Worm (Caenorhabditis elegans) whole organism, L3 larva: ENCODE results near the gene dnj-15.
"Not testable (repeated sequence)": the region's sequence is repeated elsewhere in the genome, so short reads cannot be mapped to it uniquely, and the experiment has no call there.

ENCODE experiments used
- aly-2 ChIP-seq: fragments of 150-350 bp; optimal IDR thresholded peaks from 2 replicates; lab custom pipeline; 2014; ENCODE audit warnings: missing biosample characterization, missing genetic modification characterization
- ceh-16 ChIP-seq: sonication (generic microtip); optimal IDR thresholded peaks from 2 replicates; lab custom pipeline; 2017; ENCODE audit warnings: missing biosample characterization, missing genetic modification characterization
- ceh-28 ChIP-seq: fragments of 150-350 bp; optimal IDR thresholded peaks from 2 replicates; lab custom pipeline; 2014; ENCODE audit warnings: missing biosample characterization, missing genetic modification reagents, missing genetic modification characterization
- ceh-82 ChIP-seq: fragments of 150-350 bp; optimal IDR thresholded peaks from 2 replicates; lab custom pipeline; 2014; ENCODE audit warnings: missing biosample characterization, missing genetic modification characterization
- ceh-9 ChIP-seq: sonication (generic microtip); optimal IDR thresholded peaks from 2 replicates; lab custom pipeline; 2018; ENCODE audit warnings: missing biosample characterization, missing genetic modification characterization
- daf-12 ChIP-seq: fragments of 150-350 bp; optimal IDR thresholded peaks from 2 replicates; lab custom pipeline; 2014; ENCODE audit warnings: missing biosample characterization, missing genetic modification reagents, missing genetic modification characterization
- egl-5 ChIP-seq: fragments of 150-350 bp; optimal IDR thresholded peaks from 2 replicates; lab custom pipeline; 2017; ENCODE audit warnings: missing biosample characterization, missing genetic modification reagents, missing genetic modification characterization, inconsistent platforms
- elt-2 ChIP-seq: sonication (generic microtip); optimal IDR thresholded peaks from 2 replicates; lab custom pipeline; 2016; ENCODE audit warnings: missing genetic modification reagents, mild to moderate bottlenecking, missing genetic modification characterization, missing compliant biosample characterization
- eor-1 ChIP-seq, 2 experiments: fragments of 150-350 bp; optimal IDR thresholded peaks; 2 replicates each; lab custom pipeline; 2014 to 2018; ENCODE audit warnings: missing biosample characterization in 2 of 2, missing genetic modification characterization in 2 of 2
- fkh-10 ChIP-seq: sonication (generic microtip); optimal IDR thresholded peaks from 2 replicates; lab custom pipeline; 2017; ENCODE audit warnings: missing biosample characterization, missing genetic modification reagents, missing genetic modification characterization
- fkh-2 ChIP-seq: fragments of 150-350 bp; optimal IDR thresholded peaks from 2 replicates; lab custom pipeline; 2014; ENCODE audit warnings: missing biosample characterization, missing genetic modification reagents, missing genetic modification characterization
- fos-1 ChIP-seq: fragments of 150-350 bp; optimal IDR thresholded peaks from 2 replicates; lab custom pipeline; 2014; ENCODE audit warnings: missing biosample characterization, missing genetic modification characterization
- hmg-11 ChIP-seq: sonication (generic microtip); optimal IDR thresholded peaks from 2 replicates; lab custom pipeline; 2016; ENCODE audit warnings: missing genetic modification characterization, missing compliant biosample characterization
- jun-1 ChIP-seq: fragments of 150-350 bp; optimal IDR thresholded peaks from 2 replicates; lab custom pipeline; 2014; ENCODE audit warnings: missing biosample characterization, missing genetic modification reagents, missing genetic modification characterization
- lin-15B ChIP-seq: fragments of 150-350 bp; optimal IDR thresholded peaks from 2 replicates; lab custom pipeline; 2014; ENCODE audit warnings: missing biosample characterization, missing genetic modification characterization
- lsy-12 ChIP-seq: sonication (generic microtip); optimal IDR thresholded peaks from 2 replicates; lab custom pipeline; 2016; ENCODE audit warnings: mild to moderate bottlenecking, missing genetic modification characterization, missing compliant biosample characterization
- mdl-1 ChIP-seq: fragments of 150-350 bp; optimal IDR thresholded peaks from 2 replicates; lab custom pipeline; 2014; ENCODE audit warnings: missing biosample characterization, missing genetic modification characterization
- nfya-1 ChIP-seq: sonication (generic microtip); optimal IDR thresholded peaks from 2 replicates; lab custom pipeline; 2017; ENCODE audit warnings: missing genetic modification characterization, mild to moderate bottlenecking, missing compliant biosample characterization, antibody characterized with exemption, moderate library complexity; ENCODE audit not compliant: insufficient read depth
- nhr-11 ChIP-seq: fragments of 150-350 bp; optimal IDR thresholded peaks from 2 replicates; lab custom pipeline; 2014; ENCODE audit warnings: missing biosample characterization, missing genetic modification characterization
- nhr-12 ChIP-seq: fragments of 150-350 bp; optimal IDR thresholded peaks from 2 replicates; lab custom pipeline; 2014; ENCODE audit warnings: missing biosample characterization, missing genetic modification characterization
- nhr-23 ChIP-seq: fragments of 150-350 bp; optimal IDR thresholded peaks from 2 replicates; lab custom pipeline; 2014; ENCODE audit warnings: missing biosample characterization, missing genetic modification reagents, missing genetic modification characterization
- nhr-237 ChIP-seq: fragments of 150-350 bp; optimal IDR thresholded peaks from 2 replicates; lab custom pipeline; 2014; ENCODE audit warnings: missing biosample characterization, missing genetic modification characterization
- nhr-25 ChIP-seq: sonication (generic microtip); optimal IDR thresholded peaks from 2 replicates; lab custom pipeline; 2017; ENCODE audit warnings: missing biosample characterization, missing genetic modification characterization
- nhr-28 ChIP-seq: fragments of 150-350 bp; optimal IDR thresholded peaks from 2 replicates; lab custom pipeline; 2014; ENCODE audit warnings: missing biosample characterization, missing genetic modification characterization
- nhr-43 ChIP-seq: sonication (generic microtip); optimal IDR thresholded peaks from 2 replicates; lab custom pipeline; 2016; ENCODE audit warnings: mild to moderate bottlenecking, missing genetic modification characterization, missing compliant biosample characterization; ENCODE audit not compliant: poor library complexity, severe bottlenecking
- nhr-77 ChIP-seq: fragments of 150-350 bp; optimal IDR thresholded peaks from 2 replicates; lab custom pipeline; 2014; ENCODE audit warnings: missing biosample characterization, missing genetic modification characterization
- pha-4 ChIP-seq: fragments of 150-350 bp; optimal IDR thresholded peaks from 2 replicates; lab custom pipeline; 2014; ENCODE audit warnings: missing biosample characterization, missing genetic modification reagents, missing genetic modification characterization
- pqm-1 ChIP-seq: fragments of 150-350 bp; optimal IDR thresholded peaks from 2 replicates; lab custom pipeline; 2017; ENCODE audit warnings: missing biosample characterization, missing genetic modification characterization, inconsistent platforms
- sea-2 ChIP-seq: fragments of 150-350 bp; sonication (generic microtip); optimal IDR thresholded peaks from 4 replicates; lab custom pipeline; 2014; ENCODE audit warnings: missing biosample characterization, missing genetic modification reagents, missing genetic modification characterization
- skn-1 ChIP-seq: fragments of 150-350 bp; optimal IDR thresholded peaks from 2 replicates; lab custom pipeline; 2014; ENCODE audit warnings: missing biosample characterization, missing genetic modification characterization
- snpc-4 ChIP-seq: fragments of 150-350 bp; optimal IDR thresholded peaks from 2 replicates; lab custom pipeline; 2014; ENCODE audit warnings: missing biosample characterization, missing genetic modification characterization
- tbx-2 ChIP-seq: sonication (generic microtip); optimal IDR thresholded peaks from 2 replicates; lab custom pipeline; 2016; ENCODE audit warnings: mild to moderate bottlenecking, missing genetic modification characterization, missing compliant biosample characterization
- zag-1 ChIP-seq: fragments of 150-350 bp; optimal IDR thresholded peaks from 2 replicates; lab custom pipeline; 2014; ENCODE audit warnings: missing biosample characterization, missing genetic modification characterization
- ztf-11 ChIP-seq: fragments of 150-350 bp; optimal IDR thresholded peaks from 2 replicates; lab custom pipeline; 2014; ENCODE audit warnings: missing biosample characterization, missing genetic modification characterization

The dnj-15 gene

DNA sequence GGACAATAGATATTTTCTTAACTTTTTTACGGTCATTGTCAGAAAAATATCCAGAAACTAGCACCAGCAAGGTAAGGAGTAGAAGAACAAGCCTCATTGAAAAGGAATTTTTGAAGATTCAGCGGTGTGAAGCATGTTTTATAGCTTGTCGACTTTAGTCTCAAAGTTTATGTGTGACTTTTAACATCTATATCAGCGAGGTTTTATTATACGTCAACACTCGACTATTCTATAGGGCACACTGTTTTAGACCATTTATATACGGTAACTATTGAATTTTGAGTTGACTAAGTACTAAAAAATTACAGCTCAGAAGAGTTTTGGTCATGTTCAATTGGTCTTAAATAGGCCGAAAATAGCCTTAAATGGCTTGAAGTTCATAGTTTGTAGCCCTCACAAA is 34.9 kb upstream of the dnj-15 start, which contains the start of gene F49F1.11:
F49F1.11 (minus strand) TSS at position 101 of the 400 bp plus-strand sequence.
- TF ChIP-seq nhr-25 (tag; lab: Kevin White, UChicago) (no peak), elt-2 (tag; lab: Kevin White, UChicago) (no peak), aly-2 (tag; lab: Kevin White, UChicago) (no peak), nhr-237 (tag; lab: Kevin White, UChicago) (no peak), nfya-1 (no peak), nhr-23 (tag; lab: Kevin White, UChicago) (no peak), ztf-11 (tag; lab: Kevin White, UChicago) (no peak), fos-1 (no peak), ceh-28 (no peak), fkh-2 (no peak), lsy-12 (no peak), nhr-43 (tag; lab: Kevin White, UChicago) (no peak), nhr-11 (tag; lab: Kevin White, UChicago) (no peak), eor-1 (tag; optimal IDR thresholded peaks at IDR 0.05; lab: Kevin White, UChicago) (no peak), tbx-2 (tag; lab: Kevin White, UChicago) (no peak), ceh-9 (tag; lab: Kevin White, UChicago) (no peak), ceh-16 (tag; lab: Kevin White, UChicago) (no peak), nhr-12 (tag; lab: Kevin White, UChicago) (no peak), nhr-28 (tag; lab: Kevin White, UChicago) (no peak)

DNA sequence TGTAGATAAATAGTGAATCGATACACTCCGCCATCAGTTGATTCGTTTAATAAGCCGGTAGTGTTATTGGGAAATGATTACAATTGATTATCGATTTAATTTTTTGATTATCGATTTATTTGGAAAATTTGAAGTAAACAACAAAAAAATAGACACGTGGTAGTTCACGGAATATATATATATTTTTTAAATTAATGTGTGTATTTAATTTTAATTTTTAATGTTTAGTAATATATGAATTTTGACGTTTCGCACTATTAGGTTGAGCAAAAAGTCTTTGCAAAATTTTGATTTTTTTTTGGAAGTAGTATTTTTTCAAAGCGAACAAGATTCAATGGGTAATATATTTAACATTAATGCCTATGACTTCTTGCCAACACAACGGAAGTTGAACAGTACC is 33.2 kb upstream of the dnj-15 start, which contains the start of gene F49F1.12:
F49F1.12 (minus strand) TSS at position 101 of the 400 bp plus-strand sequence.
- not testable (repeated sequence) for TF ChIP-seq nhr-11 (tag; lab: Kevin White, UChicago); eor-1 (tag; optimal IDR thresholded peaks at IDR 0.05; lab: Kevin White, UChicago); tbx-2 (tag; lab: Kevin White, UChicago)
- TF ChIP-seq, all 47 proteins: peak for 0; not testable (repeated sequence) for 47

DNA sequence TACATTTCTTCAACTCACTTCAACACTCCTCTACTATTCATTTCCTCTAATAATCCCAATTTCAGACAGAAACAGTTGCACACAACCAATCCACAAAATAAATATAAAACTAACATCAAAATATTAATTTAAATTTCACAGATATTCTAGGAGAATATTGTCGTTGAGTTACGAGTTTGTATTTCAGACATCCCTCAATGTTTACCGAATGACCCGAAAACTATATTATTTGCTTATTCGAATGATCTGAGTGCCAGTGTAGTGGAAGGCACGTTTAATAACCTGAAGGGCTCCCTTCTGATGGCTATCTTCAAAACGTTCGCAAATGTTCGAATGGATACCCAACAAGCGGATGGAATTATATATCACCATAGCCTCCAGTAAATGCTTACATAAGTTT is 31.4 kb upstream of the dnj-15 start, which contains the start of gene R07C12.3:
R07C12.3 (plus strand) TSS at position 301 of the 400 bp plus-strand sequence.
- TF ChIP-seq nhr-77 (tag; lab: Kevin White, UChicago) (no peak), nhr-12 (tag; lab: Kevin White, UChicago) (no peak), ceh-82 (tag; lab: Kevin White, UChicago) (no peak), nhr-11 (tag; lab: Kevin White, UChicago) (no peak), zag-1 (tag; lab: Kevin White, UChicago) (no peak), ceh-28 (no peak), nfya-1 (no peak), ceh-9 (tag; lab: Kevin White, UChicago) (no peak), hmg-11 (tag; lab: Kevin White, UChicago) (no peak), egl-5 (tag; lab: Kevin White, UChicago) (no peak), skn-1 (no peak), ztf-11 (tag; lab: Kevin White, UChicago) (no peak), daf-12 (tag; lab: Kevin White, UChicago) (no peak)
- TF ChIP-seq, all 47 proteins: peak for 0

DNA sequence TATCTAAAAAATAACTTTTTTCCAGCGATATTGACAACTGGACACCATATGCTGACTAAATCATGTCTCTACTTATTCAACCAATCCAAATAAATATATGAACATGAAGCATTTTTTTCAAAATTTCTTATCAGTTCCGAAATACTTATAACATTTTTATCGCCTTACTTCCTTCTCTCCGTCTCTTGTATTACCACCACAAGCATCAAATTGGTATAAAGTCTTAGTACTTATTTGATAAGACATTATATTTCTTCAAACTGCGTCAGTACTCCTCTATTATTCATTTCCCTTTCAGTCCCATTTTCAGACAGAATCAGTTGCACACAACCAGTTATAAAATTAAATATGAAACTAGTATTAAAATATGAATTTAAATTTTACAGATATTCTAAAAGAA is 28.3 kb upstream of the dnj-15 start:
- TF ChIP-seq lsy-12 (no peak), elt-2 (tag; lab: Kevin White, UChicago) (peak; percentile 93), pqm-1 (peak; percentile 83), sea-2 (no peak), lin-15B (tag; lab: Kevin White, UChicago) (no peak), snpc-4 (no peak), jun-1 (peak; percentile 53), pha-4 (peak; percentile 42)
- TF ChIP-seq, all 47 proteins: peak for 4

DNA sequence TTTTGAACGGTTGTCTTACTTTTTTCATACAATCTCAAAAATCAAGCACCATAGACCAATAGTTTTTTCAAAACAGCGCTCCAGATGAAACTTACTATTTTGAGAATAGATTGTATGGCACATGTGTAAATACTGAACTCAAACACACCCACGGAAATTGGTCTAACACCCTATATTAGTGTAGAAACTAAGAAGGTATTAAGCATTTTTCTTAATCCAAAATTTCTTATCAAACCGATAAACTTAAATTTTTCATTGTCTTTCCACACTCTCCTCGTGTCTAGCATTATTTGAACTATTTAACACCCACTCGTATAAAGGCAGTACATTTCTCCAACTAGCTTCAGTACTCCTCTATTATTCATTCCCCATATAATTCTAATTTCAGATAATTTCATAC is 26.1 kb upstream of the dnj-15 start:
- TF ChIP-seq zag-1 (tag; lab: Kevin White, UChicago) (no peak), elt-2 (tag; lab: Kevin White, UChicago) (peak; percentile 51)
- TF ChIP-seq, all 47 proteins: peak for 1

DNA sequence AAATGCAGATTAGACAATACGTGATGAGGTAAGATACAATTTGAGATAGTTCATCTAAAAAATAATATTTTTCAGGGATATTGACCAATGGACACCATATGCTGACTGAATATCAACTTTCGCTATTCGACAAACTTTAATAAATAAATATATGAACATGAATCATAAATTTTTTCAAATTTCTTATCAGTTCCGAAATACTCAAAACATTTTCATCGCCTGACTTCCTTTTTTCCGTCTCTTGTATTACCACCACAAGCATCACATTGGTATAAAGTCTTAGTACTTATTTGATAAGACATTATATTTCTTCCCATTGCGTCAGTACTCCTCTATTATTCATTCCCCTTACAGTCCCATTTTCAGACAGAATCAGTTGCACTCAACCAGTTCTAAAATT is 24.0 kb upstream of the dnj-15 start, which contains the start of the genes K08D10.10 and R07C12.1:
K08D10.10 (plus strand) TSS at position 93 of the 400 bp plus-strand sequence.
R07C12.1 (plus strand) TSS at position 314 of the 400 bp plus-strand sequence.
- TF ChIP-seq nhr-28 (tag; lab: Kevin White, UChicago) (no peak), fkh-10 (GFP tag; lab: Kevin White, UChicago) (no peak), zag-1 (tag; lab: Kevin White, UChicago) (no peak), nhr-11 (tag; lab: Kevin White, UChicago) (no peak), jun-1 (peak; percentile 10), nhr-43 (tag; lab: Kevin White, UChicago) (no peak), nhr-77 (tag; lab: Kevin White, UChicago) (no peak), ceh-82 (tag; lab: Kevin White, UChicago) (no peak), egl-5 (tag; lab: Kevin White, UChicago) (no peak), mdl-1 (no peak), elt-2 (tag; lab: Kevin White, UChicago) (peak; percentile 74)
